Fruit fly (Drosophila melanogaster) whole organism, embryonic: ENCODE data around the gene Traf-like.
A peak's percentile ranks its signal among the peaks of the same experiment; 100 is the strongest.

Source experiments
- Adf1 ChIP-seq: fragments of 200-800 bp; sonication (Bioruptor generic); IDR thresholded peaks from 2 replicates; pipeline ENCODE4 v1.3.6; 2022; ENCODE audit warnings: missing biosample characterization, missing genetic modification characterization
- Awh ChIP-seq: fragments of 200-800 bp; sonication (Bioruptor generic); IDR thresholded peaks from 2 replicates; pipeline ENCODE4, ENCODE4 v1.3.6; 2022; ENCODE audit warnings: missing biosample characterization, missing genetic modification characterization
- B-H2 ChIP-seq: fragments of 200-800 bp; sonication (Bioruptor generic); optimal IDR thresholded peaks from 2 replicates; lab custom pipeline; 2018; ENCODE audit warnings: missing biosample characterization, mild to moderate bottlenecking, missing genetic modification characterization
- Bteb2 ChIP-seq: fragments of 200-800 bp; sonication (Bioruptor generic); optimal IDR thresholded peaks from 2 replicates; lab custom pipeline; 2016; ENCODE audit warnings: missing biosample characterization, missing genetic modification characterization
- C15 ChIP-seq: fragments of 200-800 bp; sonication (Bioruptor generic); IDR thresholded peaks from 3 replicates; pipeline ENCODE4 v1.3.6; 2022; ENCODE audit warnings: missing biosample characterization, missing genetic modification characterization
- CG1024 ChIP-seq: fragments of 200-800 bp; sonication (Bioruptor generic); IDR thresholded peaks from 2 replicates; pipeline ENCODE4 v1.3.6; 2022; ENCODE audit warnings: missing biosample characterization, missing genetic modification characterization
- CG10321 ChIP-seq: fragments of 200-800 bp; sonication (Bioruptor generic); IDR thresholded peaks from 2 replicates; pipeline ENCODE4 v1.3.6; 2022; ENCODE audit warnings: missing biosample characterization, missing genetic modification characterization
- CG11456 ChIP-seq: fragments of 200-800 bp; sonication (Bioruptor generic); IDR thresholded peaks from 3 replicates; pipeline ENCODE4 v1.3.6; 2022; ENCODE audit warnings: missing biosample characterization, missing genetic modification characterization
- CG11696 ChIP-seq: fragments of 200-800 bp; sonication (Bioruptor generic); IDR thresholded peaks from 2 replicates; pipeline ENCODE4 v1.3.6; 2022; ENCODE audit warnings: missing biosample characterization, missing genetic modification characterization
- CG12659 ChIP-seq: fragments of 200-800 bp; sonication (Bioruptor generic); optimal IDR thresholded peaks from 3 replicates; lab custom pipeline; 2017; ENCODE audit warnings: mild to moderate bottlenecking, missing biosample characterization, missing genetic modification reagents, missing genetic modification characterization
- CG16815 ChIP-seq: fragments of 200-800 bp; sonication (Bioruptor generic); optimal IDR thresholded peaks from 3 replicates; lab custom pipeline; 2017; ENCODE audit warnings: missing biosample characterization, mild to moderate bottlenecking, missing genetic modification characterization
- CG18262 ChIP-seq: fragments of 200-800 bp; optimal IDR thresholded peaks from 3 replicates; lab custom pipeline; 2019; ENCODE audit warnings: missing biosample characterization, mild to moderate bottlenecking, missing genetic modification characterization, moderate library complexity
- CG30020 ChIP-seq: fragments of 200-800 bp; optimal IDR thresholded peaks from 2 replicates; lab custom pipeline; 2019; ENCODE audit warnings: missing biosample characterization, mild to moderate bottlenecking, missing genetic modification characterization, moderate library complexity
- CG31224 ChIP-seq: fragments of 200-800 bp; sonication (Bioruptor generic); IDR thresholded peaks from 2 replicates; pipeline ENCODE4 v1.3.6; 2022; ENCODE audit warnings: missing biosample characterization, missing genetic modification characterization
- CG3726 ChIP-seq: fragments of 200-800 bp; sonication (Bioruptor generic); IDR thresholded peaks from 3 replicates; pipeline ENCODE4, ENCODE4 v1.3.6; 2022; ENCODE audit warnings: missing biosample characterization, missing genetic modification characterization
- CG3847 ChIP-seq: fragments of 200-800 bp; sonication (Bioruptor generic); IDR thresholded peaks from 2 replicates; pipeline ENCODE4 v1.3.6; 2022; ENCODE audit warnings: missing biosample characterization, missing genetic modification characterization
- CG3995 ChIP-seq: fragments of 200-800 bp; sonication (Bioruptor generic); optimal IDR thresholded peaks from 3 replicates; lab custom pipeline; 2016; ENCODE audit warnings: missing biosample characterization, missing genetic modification characterization
- CG4854 ChIP-seq: fragments of 200-800 bp; sonication (Bioruptor generic); optimal IDR thresholded peaks from 2 replicates; lab custom pipeline; 2016; ENCODE audit warnings: missing biosample characterization, missing genetic modification characterization, inconsistent platforms
- CG6175 ChIP-seq: fragments of 200-800 bp; sonication (Bioruptor generic); IDR thresholded peaks from 3 replicates; pipeline ENCODE4 v1.3.6; 2022; ENCODE audit warnings: missing biosample characterization, missing genetic modification characterization
- CG7271 ChIP-seq: fragments of 200-800 bp; sonication (Bioruptor generic); optimal IDR thresholded peaks from 2 replicates; lab custom pipeline; 2018; ENCODE audit warnings: missing biosample characterization, mild to moderate bottlenecking, missing genetic modification characterization, moderate library complexity
- CG7987 ChIP-seq: fragments of 200-800 bp; sonication (Bioruptor generic); optimal IDR thresholded peaks from 2 replicates; lab custom pipeline; 2018; ENCODE audit warnings: missing biosample characterization, mild to moderate bottlenecking, missing genetic modification characterization, moderate library complexity
- CG8765 ChIP-seq: fragments of 200-800 bp; sonication (Bioruptor generic); IDR thresholded peaks from 2 replicates; pipeline ENCODE4 v1.3.6; 2022; ENCODE audit warnings: missing biosample characterization, missing genetic modification characterization
- CHES-1-like ChIP-seq: fragments of 200-800 bp; sonication (Bioruptor generic); optimal IDR thresholded peaks from 2 replicates; lab custom pipeline; 2016; ENCODE audit warnings: missing biosample characterization, missing genetic modification characterization
- Dp ChIP-seq: fragments of 200-800 bp; sonication (Bioruptor generic); optimal IDR thresholded peaks from 2 replicates; lab custom pipeline; 2018; ENCODE audit warnings: missing biosample characterization, mild to moderate bottlenecking, missing genetic modification characterization, moderate library complexity
- Kr ChIP-seq: fragments of 200-800 bp; sonication (Bioruptor generic); optimal IDR thresholded peaks from 2 replicates; lab custom pipeline; 2017; ENCODE audit warnings: missing biosample characterization, mild to moderate bottlenecking, missing genetic modification characterization
- Lpt ChIP-seq: fragments of >200 bp; optimal IDR thresholded peaks from 2 replicates; lab custom pipeline; 2018; ENCODE audit warnings: missing biosample characterization, missing genetic modification characterization
- NFAT ChIP-seq: fragments of 200-800 bp; sonication (Bioruptor generic); IDR thresholded peaks from 2 replicates; pipeline ENCODE4 v1.3.6; 2022; ENCODE audit warnings: missing biosample characterization, missing genetic modification characterization
- Pdp1 ChIP-seq, 2 experiments: fragments of 200-800 bp; sonication (Bioruptor generic); optimal IDR thresholded peaks; 3 replicates each; lab custom pipeline; 2016; ENCODE audit warnings: missing biosample characterization in 2 of 2, missing genetic modification characterization in 2 of 2, mild to moderate bottlenecking in 1 of 2, moderate library complexity in 1 of 2
- Rx ChIP-seq: fragments of 200-800 bp; sonication (Bioruptor generic); IDR thresholded peaks from 2 replicates; pipeline ENCODE4 v1.3.6; 2022; ENCODE audit warnings: missing biosample characterization, missing genetic modification characterization
- Sry-δ ChIP-seq: fragments of 200-800 bp; sonication (Bioruptor generic); optimal IDR thresholded peaks from 2 replicates; lab custom pipeline; 2016; ENCODE audit warnings: missing biosample characterization, missing genetic modification characterization
- al ChIP-seq: fragments of 200-800 bp; sonication (Bioruptor generic); IDR thresholded peaks from 2 replicates; pipeline ENCODE4 v1.3.6; 2022; ENCODE audit warnings: missing biosample characterization, missing genetic modification characterization
- az2 ChIP-seq: fragments of 200-800 bp; sonication (Bioruptor generic); optimal IDR thresholded peaks from 3 replicates; lab custom pipeline; 2016; ENCODE audit warnings: missing biosample characterization, missing genetic modification characterization
- bowl ChIP-seq: fragments of 200-800 bp; sonication (Bioruptor generic); IDR thresholded peaks from 2 replicates; pipeline ENCODE4 v1.3.6; 2022; ENCODE audit warnings: missing biosample characterization, missing genetic modification characterization
- ci ChIP-seq: fragments of 200-800 bp; sonication (Bioruptor generic); IDR thresholded peaks from 3 replicates; pipeline ENCODE4 v1.3.6; 2022; ENCODE audit warnings: missing biosample characterization, missing genetic modification characterization
- crc ChIP-seq: fragments of 200-800 bp; sonication (Bioruptor generic); optimal IDR thresholded peaks from 2 replicates; lab custom pipeline; 2016; ENCODE audit warnings: missing biosample characterization, missing genetic modification characterization
- crp ChIP-seq, 2 experiments: fragments of 200-800 bp; sonication (Bioruptor generic); optimal IDR thresholded peaks; 2 replicates in 1 of 2; 3 replicates in 1 of 2; lab custom pipeline; 2017; ENCODE audit warnings: missing biosample characterization in 2 of 2, missing genetic modification characterization in 2 of 2, mild to moderate bottlenecking in 1 of 2, moderate library complexity in 1 of 2
- cwo ChIP-seq: fragments of 200-800 bp; sonication (Bioruptor generic); optimal IDR thresholded peaks from 3 replicates; lab custom pipeline; 2017; ENCODE audit warnings: missing biosample characterization, missing genetic modification characterization, mild to moderate bottlenecking, moderate library complexity, missing genetic modification reagents
- fd102C ChIP-seq: fragments of 200-800 bp; sonication (Bioruptor generic); optimal IDR thresholded peaks from 2 replicates; lab custom pipeline; 2018; ENCODE audit warnings: missing biosample characterization, mild to moderate bottlenecking, missing genetic modification characterization, moderate library complexity
- jing ChIP-seq: fragments of 200-800 bp; sonication (Bioruptor generic); optimal IDR thresholded peaks from 2 replicates; lab custom pipeline; 2018; ENCODE audit warnings: missing biosample characterization, mild to moderate bottlenecking, missing genetic modification characterization
- kni ChIP-seq: fragments of 200-800 bp; sonication (Bioruptor generic); optimal IDR thresholded peaks from 3 replicates; lab custom pipeline; 2017; ENCODE audit warnings: mild to moderate bottlenecking, missing biosample characterization, missing genetic modification reagents, missing genetic modification characterization
- lov ChIP-seq, 2 experiments: fragments of 200-800 bp in 1 of 2; fragments of >200 bp in 1 of 2; sonication (Bioruptor generic) in 1 of 2; IDR thresholded peaks in 1 of 2; optimal IDR thresholded peaks in 1 of 2; 2 replicates in 1 of 2; 3 replicates in 1 of 2; pipeline versions ENCODE4 v1.3.6 to Lab custom; 2017 to 2022; ENCODE audit warnings: missing biosample characterization in 1 of 2, missing genetic modification characterization in 1 of 2
- nerfin-2 ChIP-seq: fragments of 200-800 bp; sonication (Bioruptor generic); IDR thresholded peaks from 2 replicates; pipeline ENCODE4 v1.3.6; 2022; ENCODE audit warnings: missing biosample characterization, missing genetic modification characterization; ENCODE audit not compliant: partially characterized antibody
- org-1 ChIP-seq: fragments of 200-800 bp; sonication (Bioruptor generic); optimal IDR thresholded peaks from 2 replicates; lab custom pipeline; 2017; ENCODE audit warnings: missing biosample characterization, missing genetic modification characterization
- pum ChIP-seq: fragments of 200-800 bp; sonication (Bioruptor generic); optimal IDR thresholded peaks from 2 replicates; lab custom pipeline; 2016; ENCODE audit warnings: missing biosample characterization, missing genetic modification characterization
- salm ChIP-seq: fragments of 200-800 bp; sonication (Bioruptor generic); optimal IDR thresholded peaks from 2 replicates; lab custom pipeline; 2018; ENCODE audit warnings: missing biosample characterization, mild to moderate bottlenecking, missing genetic modification characterization
- sd ChIP-seq: fragments of 200-800 bp; sonication (Bioruptor generic); optimal IDR thresholded peaks from 3 replicates; lab custom pipeline; 2018; ENCODE audit warnings: missing biosample characterization, mild to moderate bottlenecking, missing genetic modification characterization, moderate library complexity
- sisA ChIP-seq: fragments of 200-800 bp; sonication (Bioruptor generic); IDR thresholded peaks from 2 replicates; pipeline ENCODE4 v1.3.6; 2022; ENCODE audit warnings: missing biosample characterization, missing genetic modification characterization
- stc ChIP-seq: fragments of 200-800 bp; sonication (Bioruptor generic); IDR thresholded peaks from 2 replicates; pipeline ENCODE4 v1.3.6; 2022; ENCODE audit warnings: missing biosample characterization, missing genetic modification characterization
- trem ChIP-seq: fragments of 200-800 bp; optimal IDR thresholded peaks from 3 replicates; lab custom pipeline; 2019; ENCODE audit warnings: missing biosample characterization, mild to moderate bottlenecking, missing genetic modification characterization, moderate library complexity
- tup ChIP-seq: fragments of 200-800 bp; sonication (Bioruptor generic); optimal IDR thresholded peaks from 2 replicates; lab custom pipeline; 2016; ENCODE audit warnings: missing biosample characterization, mild to moderate bottlenecking, missing genetic modification characterization, moderate library complexity
- wek ChIP-seq: fragments of 200-800 bp; sonication (Bioruptor generic); optimal IDR thresholded peaks from 3 replicates; lab custom pipeline; 2018; ENCODE audit warnings: missing biosample characterization, mild to moderate bottlenecking, missing genetic modification characterization, moderate library complexity

Gene Traf-like

dm6 chrX:16391397-16391796, 23.4 kb upstream of the Traf-like start, which contains the start of the genes TH1 and mei-41 (continued):
- TF ChIP-seq kni (GFP tag; lab: Kevin White, UChicago) = no peak
- peak; percentile 91 for TF ChIP-seq CG6175 (GFP tag; lab: Robert Waterston, UW)
- peak; percentile 64 for TF ChIP-seq cwo (GFP tag; lab: Kevin White, UChicago)
- peak; percentile 93 for TF ChIP-seq NFAT (GFP tag; lab: Robert Waterston, UW)
- TF ChIP-seq CHES-1-like (GFP tag; lab: Kevin White, UChicago) = peak; percentile 31
- TF ChIP-seq ci (GFP tag; lab: Robert Waterston, UW) = peak; percentile 93
- TF ChIP-seq Bteb2 (GFP tag; lab: Kevin White, UChicago) = peak; percentile 12
- TF ChIP-seq Lpt (GFP tag; lab: Kevin White, UChicago) = no peak
- no peak for TF ChIP-seq fd102C (GFP tag; lab: Kevin White, UChicago)
- peak in 1 of 2 experiments; percentile 67 for TF ChIP-seq Pdp1 (GFP tag; optimal IDR thresholded peaks at IDR 0.05; lab: Kevin White, UChicago)
- no peak for TF ChIP-seq wek
- TF ChIP-seq Dp (GFP tag; lab: Kevin White, UChicago) = peak; percentile 52
- TF ChIP-seq bowl (GFP tag; lab: Robert Waterston, UW) = peak; percentile 66
- peak; percentile 54 for TF ChIP-seq pum (GFP tag; lab: Kevin White, UChicago)
- TF ChIP-seq crc = no peak
- TF ChIP-seq B-H2 (GFP tag; lab: Kevin White, UChicago) = no peak
- peak; percentile 11; the same call in 1 of the 2 replicates for TF ChIP-seq CG10321 (GFP tag; lab: Robert Waterston, UW)
- no peak for TF ChIP-seq Kr (GFP tag; lab: Kevin White, UChicago)
- peak; percentile 89 for TF ChIP-seq stc (GFP tag; lab: Robert Waterston, UW)
- peak; percentile 92; the same call in 1 of the 3 replicates for TF ChIP-seq CG3726 (GFP tag; lab: Robert Waterston, UW)
- TF ChIP-seq nerfin-2 (GFP tag; lab: Robert Waterston, UW) = no peak
- peak; percentile 89 for TF ChIP-seq CG16815
- peak; percentile 60 for TF ChIP-seq org-1 (GFP tag; lab: Kevin White, UChicago)
- peak; percentile 48 for TF ChIP-seq jing
- TF ChIP-seq CG1024 (GFP tag; lab: Robert Waterston, UW) = peak; percentile 92
- peak; percentile 84 for TF ChIP-seq CG11696 (GFP tag; lab: Robert Waterston, UW)
- TF ChIP-seq lov (optimal IDR thresholded peaks at IDR 0.05; lab: Kevin White, UChicago) = no peak
- peak; percentile 89 for TF ChIP-seq lov (GFP tag; IDR thresholded peaks at IDR 0.05; lab: Robert Waterston, UW)
- TF ChIP-seq crp (GFP tag; optimal IDR thresholded peaks at IDR 0.05; lab: Kevin White, UChicago) = peak in 1 of 2 experiments; percentile 45
- TF ChIP-seq tup (GFP tag; lab: Kevin White, UChicago) = peak; percentile 81
- TF ChIP-seq sisA (GFP tag; lab: Robert Waterston, UW) = peak; percentile 95
- TF ChIP-seq Awh (GFP tag; lab: Robert Waterston, UW) = peak; percentile 96
- TF ChIP-seq CG3847 (GFP tag; lab: Robert Waterston, UW) = peak; percentile 96
- no peak for TF ChIP-seq CG4854
- peak; percentile 84 for TF ChIP-seq az2 (GFP tag; lab: Kevin White, UChicago)
- TF ChIP-seq Rx (GFP tag; lab: Robert Waterston, UW) = peak; percentile 93
- TF ChIP-seq CG31224 (GFP tag; lab: Robert Waterston, UW) = peak; percentile 90
- peak; percentile 73 for TF ChIP-seq salm (tag; lab: Kevin White, UChicago)
- peak; percentile 78; the same call in 1 of the 3 replicates for TF ChIP-seq C15
- peak; percentile 56 for TF ChIP-seq CG7987 (GFP tag; lab: Kevin White, UChicago)
- TF ChIP-seq trem (tag; lab: Kevin White, UChicago) = peak; percentile 86
- TF ChIP-seq CG7271 = peak; percentile 75
- TF ChIP-seq al (GFP tag; lab: Robert Waterston, UW) = peak; percentile 95
- no peak for TF ChIP-seq sd (tag; lab: Kevin White, UChicago)
- TF ChIP-seq CG11456 (GFP tag; lab: Robert Waterston, UW) = peak; percentile 95
- TF ChIP-seq CG3995 = peak; percentile 54
- peak; percentile 46 for TF ChIP-seq Sry-δ
- peak; percentile 97 for TF ChIP-seq CG30020 (tag; lab: Kevin White, UChicago)
- peak; percentile 70 for TF ChIP-seq Adf1
- peak; percentile 93 for TF ChIP-seq CG8765
- TF ChIP-seq CG18262 (tag; lab: Kevin White, UChicago) = no peak
- peak; percentile 94 for TF ChIP-seq CG12659 (GFP tag; lab: Kevin White, UChicago)
